Worm (Caenorhabditis elegans): ENCODE results near the gene ell-1.

DNA sequence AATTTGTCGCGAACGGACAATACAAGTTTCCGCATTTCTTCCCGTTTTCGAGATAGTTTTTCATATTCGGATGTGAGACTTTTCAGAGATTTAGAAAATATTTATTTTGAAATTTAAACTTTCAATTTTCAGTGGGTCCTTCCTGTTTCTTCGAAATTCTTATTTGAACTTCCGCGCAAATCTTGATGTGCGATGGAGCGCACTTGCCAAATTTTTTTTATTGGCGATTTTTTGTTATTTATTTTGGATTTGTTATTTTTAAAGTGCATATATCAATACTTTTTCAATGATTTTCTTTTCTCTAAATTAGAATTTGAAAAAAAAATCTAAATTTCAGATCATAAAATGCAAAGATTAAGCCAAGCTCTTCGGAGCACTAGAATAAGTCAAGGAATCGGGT is 36.9 kb upstream of the ell-1 start, which contains the start of gene sars-2:
- TF ChIP-seq B0019.2 (GFP tag; conservative IDR thresholded peaks at IDR 0.05) (no peak), F52B5.7 (tag; optimal IDR thresholded peaks at IDR 0.05) (no peak), D2030.7 (GFP tag; IDR thresholded peaks at IDR 0.05) (no peak), ceh-100 (GFP tag; IDR thresholded peaks at IDR 0.05) (no peak), unc-62 (GFP tag; optimal IDR thresholded peaks at IDR 0.05) (no peak), aptf-2 (GFP tag; conservative IDR thresholded peaks at IDR 0.05) (no peak), hsf-1 (GFP tag; IDR thresholded peaks at IDR 0.05) (no peak), nhr-179 (tag; optimal IDR thresholded peaks at IDR 0.05) (no peak), snpc-3.4 (tag; optimal IDR thresholded peaks at IDR 0.05) (no peak), K12H6.12 (tag; optimal IDR thresholded peaks at IDR 0.05) (no peak)
